Worm (Caenorhabditis elegans) whole organism, late embryonic: ENCODE results near the gene T21B6.3.

Experiments
- T23F11.4 ChIP-seq: fragments of 200-800 bp; sonication (Bioruptor generic); optimal IDR thresholded peaks from 2 replicates; lab custom pipeline; 2018; ENCODE audit warnings: mild to moderate bottlenecking, missing genetic modification characterization, missing compliant biosample characterization
- Y22D7AL.16 ChIP-seq: sonication (generic microtip); optimal IDR thresholded peaks from 2 replicates; lab custom pipeline; 2016; ENCODE audit warnings: missing genetic modification characterization, missing compliant biosample characterization
- ceh-18 ChIP-seq: sonication (generic microtip); optimal IDR thresholded peaks from 2 replicates; lab custom pipeline; 2016; ENCODE audit warnings: missing genetic modification characterization, missing compliant biosample characterization
- ceh-19 ChIP-seq: fragments of 200-800 bp; sonication (Bioruptor generic); optimal IDR thresholded peaks from 2 replicates; lab custom pipeline; 2018; ENCODE audit warnings: mild to moderate bottlenecking, missing genetic modification characterization, missing compliant biosample characterization
- ceh-2 ChIP-seq: sonication (generic microtip); optimal IDR thresholded peaks from 2 replicates; lab custom pipeline; 2016; ENCODE audit warnings: missing genotype, missing genetic modification characterization, missing compliant biosample characterization
- ceh-22 ChIP-seq: sonication (generic microtip); optimal IDR thresholded peaks from 2 replicates; lab custom pipeline; 2017; ENCODE audit warnings: missing biosample characterization, missing genetic modification characterization
- ceh-30 ChIP-seq: fragments of 150-350 bp; optimal IDR thresholded peaks from 2 replicates; lab custom pipeline; 2014; ENCODE audit warnings: missing biosample characterization, missing genetic modification characterization
- ceh-31 ChIP-seq: sonication (generic microtip); optimal IDR thresholded peaks from 2 replicates; lab custom pipeline; 2016; ENCODE audit warnings: missing genetic modification characterization, missing compliant biosample characterization
- ceh-34 ChIP-seq: sonication (generic microtip); optimal IDR thresholded peaks from 2 replicates; lab custom pipeline; 2016; ENCODE audit warnings: mild to moderate bottlenecking, missing genetic modification characterization, missing compliant biosample characterization
- che-1 ChIP-seq: sonication (generic microtip); optimal IDR thresholded peaks from 2 replicates; lab custom pipeline; 2016; ENCODE audit warnings: mild to moderate bottlenecking, missing genetic modification characterization, missing compliant biosample characterization
- elt-4 ChIP-seq: sonication (generic microtip); optimal IDR thresholded peaks from 2 replicates; lab custom pipeline; 2016; ENCODE audit warnings: missing genetic modification characterization, missing compliant biosample characterization
- eyg-1 ChIP-seq: sonication (generic microtip); optimal IDR thresholded peaks from 2 replicates; lab custom pipeline; 2016; ENCODE audit warnings: missing genotype, missing genetic modification characterization, missing compliant biosample characterization
- fkh-10 ChIP-seq: fragments of 150-350 bp; optimal IDR thresholded peaks from 2 replicates; lab custom pipeline; 2014; ENCODE audit warnings: missing biosample characterization, missing genetic modification reagents, missing genetic modification characterization
- gmeb-2 ChIP-seq: sonication (generic microtip); optimal IDR thresholded peaks from 2 replicates; lab custom pipeline; 2016; ENCODE audit warnings: missing genetic modification characterization, inconsistent platforms, missing compliant biosample characterization
- hlh-15 ChIP-seq: sonication (generic microtip); optimal IDR thresholded peaks from 2 replicates; lab custom pipeline; 2016; ENCODE audit warnings: missing genetic modification characterization, missing compliant biosample characterization
- hlh-30 ChIP-seq: sonication (generic microtip); optimal IDR thresholded peaks from 2 replicates; lab custom pipeline; 2017; ENCODE audit warnings: antibody characterized with exemption, missing genetic modification characterization, missing compliant biosample characterization; ENCODE audit not compliant: insufficient read depth
- hlh-8 ChIP-seq: sonication (generic microtip); optimal IDR thresholded peaks from 2 replicates; lab custom pipeline; 2016; ENCODE audit warnings: missing genotype, missing genetic modification characterization, missing compliant biosample characterization
- lin-11 ChIP-seq: fragments of 200-800 bp; sonication (Bioruptor generic); optimal IDR thresholded peaks from 2 replicates; lab custom pipeline; 2018; ENCODE audit warnings: mild to moderate bottlenecking, missing genetic modification characterization, missing compliant biosample characterization
- nhr-232 ChIP-seq: sonication (generic microtip); optimal IDR thresholded peaks from 2 replicates; lab custom pipeline; 2016; ENCODE audit warnings: missing genetic modification characterization, missing compliant biosample characterization
- pag-3 ChIP-seq: sonication (generic microtip); optimal IDR thresholded peaks from 2 replicates; lab custom pipeline; 2016; ENCODE audit warnings: missing compliant biosample characterization, missing genetic modification characterization, borderline replicate concordance
- pros-1 ChIP-seq: fragments of 150-350 bp; optimal IDR thresholded peaks from 2 replicates; lab custom pipeline; 2014; ENCODE audit warnings: missing biosample characterization, missing genetic modification reagents, missing genetic modification characterization
- ref-2 ChIP-seq: sonication (generic microtip); optimal IDR thresholded peaks from 2 replicates; lab custom pipeline; 2016; ENCODE audit warnings: missing genetic modification characterization, missing compliant biosample characterization
- sdc-2 ChIP-seq: sonication (generic microtip); optimal IDR thresholded peaks from 2 replicates; lab custom pipeline; 2016; ENCODE audit warnings: missing genotype, missing genetic modification characterization, missing compliant biosample characterization
- sox-4 ChIP-seq: sonication (generic microtip); optimal IDR thresholded peaks from 2 replicates; lab custom pipeline; 2017; ENCODE audit warnings: mild to moderate bottlenecking, missing genetic modification characterization, inconsistent platforms, missing compliant biosample characterization
- syd-9 ChIP-seq: sonication (generic microtip); optimal IDR thresholded peaks from 2 replicates; lab custom pipeline; 2016; ENCODE audit warnings: mild to moderate bottlenecking, missing genetic modification characterization, moderate library complexity, missing compliant biosample characterization
- tbx-2 ChIP-seq: sonication (generic microtip); optimal IDR thresholded peaks from 2 replicates; lab custom pipeline; 2016; ENCODE audit warnings: missing genetic modification characterization, missing compliant biosample characterization
- unc-3 ChIP-seq, 2 experiments: fragments of 200-800 bp in 1 of 2; sonication (Bioruptor generic) in 1 of 2; sonication (generic microtip) in 1 of 2; conservative IDR thresholded peaks in 1 of 2; optimal IDR thresholded peaks in 1 of 2; 2 replicates each; pipeline versions ENCODE4 v1.3.6 to Lab custom; 2016 to 2022; ENCODE audit warnings: missing compliant biosample characterization in 2 of 2, missing genetic modification characterization in 2 of 2, missing genetic modification reagents in 1 of 2
- unc-42 ChIP-seq: sonication (generic microtip); optimal IDR thresholded peaks from 2 replicates; lab custom pipeline; 2016; ENCODE audit warnings: missing genotype, missing genetic modification characterization, missing compliant biosample characterization
- unc-55 ChIP-seq: sonication (generic microtip); optimal IDR thresholded peaks from 2 replicates; lab custom pipeline; 2017; ENCODE audit warnings: missing biosample characterization, missing genetic modification reagents, missing genetic modification characterization
- unc-86 ChIP-seq: sonication (generic microtip); optimal IDR thresholded peaks from 2 replicates; lab custom pipeline; 2016; ENCODE audit warnings: missing genetic modification characterization, missing compliant biosample characterization

The T21B6.3 gene

ce11 chrX:10928948-10929563 is 19.7 kb downstream of the T21B6.3 start, which contains the start of gene dgn-1:
TSS of gene dgn-1 (minus strand) at chrX:10928998.
- TF ChIP-seq ceh-2 (tag; lab: Kevin White, UChicago): no peak
- no peak for TF ChIP-seq hlh-8 (tag; lab: Kevin White, UChicago)
- no peak for TF ChIP-seq nhr-232 (tag; lab: Kevin White, UChicago)
- no peak for TF ChIP-seq unc-3 (GFP tag; conservative IDR thresholded peaks at IDR 0.05; lab: Robert Waterston, UW)
- no peak for TF ChIP-seq unc-3 (tag; optimal IDR thresholded peaks at IDR 0.05; lab: Kevin White, UChicago)
- no peak for TF ChIP-seq che-1 (tag; lab: Kevin White, UChicago)
- TF ChIP-seq unc-55 (GFP tag; lab: Kevin White, UChicago): no peak
- no peak for TF ChIP-seq ref-2 (tag; lab: Kevin White, UChicago)
- no peak for TF ChIP-seq hlh-30
- TF ChIP-seq gmeb-2: no peak
- no peak for TF ChIP-seq hlh-15
- no peak for TF ChIP-seq syd-9 (tag; lab: Kevin White, UChicago)
- no peak for TF ChIP-seq pag-3 (tag; lab: Kevin White, UChicago)
- no peak for TF ChIP-seq unc-42 (tag; lab: Kevin White, UChicago)
- TF ChIP-seq fkh-10: no peak
- no peak for TF ChIP-seq ceh-30
- TF ChIP-seq ceh-18 (tag; lab: Kevin White, UChicago): no peak
- no peak for TF ChIP-seq pros-1
- TF ChIP-seq, all 69 proteins: peak for 0

- TF ChIP-seq tbx-2 (peak; percentile 48), ceh-34 (tag; lab: Kevin White, UChicago) (no peak), sdc-2 (tag; lab: Kevin White, UChicago) (peak; percentile 14)
These were observed 21.6 kb downstream of the T21B6.3 start for ce11 chrX:10927136-10927535.

ce11 chrX:10924031-10924430 is 24.7 kb downstream of the T21B6.3 start:
- TF ChIP-seq che-1 (tag; lab: Kevin White, UChicago) (no peak), T23F11.4 (GFP tag; lab: Kevin White, UChicago) (no peak), lin-11 (tag; lab: Kevin White, UChicago) (no peak), hlh-30 (no peak), eyg-1 (no peak)

- TF ChIP-seq Y22D7AL.16 (tag; lab: Kevin White, UChicago) (no peak), ceh-31 (tag; lab: Kevin White, UChicago) (no peak), sox-4 (tag; lab: Kevin White, UChicago) (no peak), hlh-30 (no peak), ceh-19 (GFP tag; lab: Kevin White, UChicago) (no peak), T23F11.4 (GFP tag; lab: Kevin White, UChicago) (no peak), pag-3 (tag; lab: Kevin White, UChicago) (no peak), unc-86 (tag; lab: Kevin White, UChicago) (no peak), elt-4 (tag; lab: Kevin White, UChicago) (no peak)
- TF ChIP-seq, all 69 proteins: peak for 0
These were observed 29.1 kb downstream of the T21B6.3 start, which contains the start of gene nstp-9 for ce11 chrX:10919613-10920012. TSS of gene nstp-9 (minus strand) at chrX:10919713.

- TF ChIP-seq ceh-2 (tag; lab: Kevin White, UChicago) (no peak), ceh-22 (tag; lab: Kevin White, UChicago) (no peak)
These were observed 32.6 kb downstream of the T21B6.3 start for ce11 chrX:10916194-10916593.
